Worm (Caenorhabditis elegans): ENCODE results near the gene grl-15.
A peak's percentile ranks its signal among the peaks of the same experiment; 100 is the strongest.

grl-15 gene

ce11 chrIII:12250114-12250792 lies 14.4 kb upstream of the grl-15 start, which contains the start of the genes tim-1 and Y75B8A.23 (continued):
- TF ChIP-seq ztf-25 (GFP tag; IDR thresholded peaks at IDR 0.05), result no peak
- peak; percentile 95 for TF ChIP-seq ekl-4 (GFP tag; IDR thresholded peaks at IDR 0.05)
- no peak for TF ChIP-seq bed-1 (GFP tag; IDR thresholded peaks at IDR 0.05)
- TF ChIP-seq tbx-9 (tag; optimal IDR thresholded peaks at IDR 0.05; ENCODE audit: borderline replicate concordance), result no peak
- TF ChIP-seq sptf-2 (GFP tag; optimal IDR thresholded peaks at IDR 0.05), result no peak
- peak; percentile 75 for TF ChIP-seq mes-4 (tag; optimal IDR thresholded peaks at IDR 0.05)
- TF ChIP-seq C06A6.2 (GFP tag; conservative IDR thresholded peaks at IDR 0.05), result peak; percentile 81
- TF ChIP-seq die-1 (tag; optimal IDR thresholded peaks at IDR 0.05), result peak; percentile 77
- no peak for TF ChIP-seq ZK185.1 (tag; optimal IDR thresholded peaks at IDR 0.05; ENCODE audit: poor library complexity, severe bottlenecking)
- TF ChIP-seq Y79H2A.3 (GFP tag; conservative IDR thresholded peaks at IDR 0.05), result no peak; the same call in 1 of the 2 replicates
- TF ChIP-seq egrh-3 (GFP tag; IDR thresholded peaks at IDR 0.05), result peak; percentile 69
- peak; percentile 89 for TF ChIP-seq attf-5 (GFP tag; optimal IDR thresholded peaks at IDR 0.05)
- peak; percentile 100 for TF ChIP-seq D2030.7 (GFP tag; IDR thresholded peaks at IDR 0.05)
- TF ChIP-seq B0261.1 (tag; optimal IDR thresholded peaks at IDR 0.05), result peak; percentile 30
- peak; percentile 84 for TF ChIP-seq mel-28 (tag; optimal IDR thresholded peaks at IDR 0.05; ENCODE audit: borderline replicate concordance)
- TF ChIP-seq ztf-26 (tag; optimal IDR thresholded peaks at IDR 0.05), result peak; percentile 80
- peak; percentile 67; the same call in 1 of the 2 replicates for TF ChIP-seq ceh-40 (GFP tag; IDR thresholded peaks at IDR 0.05)
- peak; percentile 68 to 84 for TF ChIP-seq let-607 (tag; optimal IDR thresholded peaks at IDR 0.05)
- peak; percentile 13 for TF ChIP-seq nhr-27 (tag; optimal IDR thresholded peaks at IDR 0.05)
- peak; percentile 81 for TF ChIP-seq akir-1 (GFP tag; optimal IDR thresholded peaks at IDR 0.05)
- TF ChIP-seq repo-1 (tag; optimal IDR thresholded peaks at IDR 0.05), result peak; percentile 92
- peak; percentile 78; the same call in 1 of the 2 replicates for TF ChIP-seq lin-26 (GFP tag; IDR thresholded peaks at IDR 0.05)
- peak; percentile 80 for TF ChIP-seq F33H1.4 (GFP tag; IDR thresholded peaks at IDR 0.05)
- peak; percentile 80 for TF ChIP-seq B0035.1 (tag; optimal IDR thresholded peaks at IDR 0.05)
- peak; percentile 96 for TF ChIP-seq lin-40 (tag; optimal IDR thresholded peaks at IDR 0.05)
- TF ChIP-seq attf-3 (GFP tag; conservative IDR thresholded peaks at IDR 0.05), result peak; percentile 68
- TF ChIP-seq tlf-1 (GFP tag; optimal IDR thresholded peaks at IDR 0.05), result peak; percentile 95
- TF ChIP-seq chd-7 (tag; optimal IDR thresholded peaks at IDR 0.05), result peak; percentile 78
- 0 out of 2 replicates have a peak, but pooled peaks have one; percentile 67 for TF ChIP-seq ztf-6 (GFP tag; IDR thresholded peaks at IDR 0.05)
- peak; percentile 95 for TF ChIP-seq madf-6 (GFP tag; IDR thresholded peaks at IDR 0.05)
- TF ChIP-seq ztf-18 (tag; optimal IDR thresholded peaks at IDR 0.05), result peak; percentile 74
- peak; percentile 61; the same call in 1 of the 2 replicates for TF ChIP-seq bed-2 (GFP tag; IDR thresholded peaks at IDR 0.05)
- peak; percentile 82 for TF ChIP-seq hmg-20 (GFP tag; IDR thresholded peaks at IDR 0.05)
- peak; percentile 95 for TF ChIP-seq Y53G8AR.9 (GFP tag; conservative IDR thresholded peaks at IDR 0.05)
- TF ChIP-seq gei-17 (GFP tag; optimal IDR thresholded peaks at IDR 0.05), result peak; percentile 86
- TF ChIP-seq somi-1 (GFP tag; optimal IDR thresholded peaks at IDR 0.05), result peak; percentile 33
- peak; percentile 40; the same call in 1 of the 2 replicates for TF ChIP-seq cebp-1 (GFP tag; IDR thresholded peaks at IDR 0.05)
- peak; percentile 86 for TF ChIP-seq cebp-1 (tag; optimal IDR thresholded peaks at IDR 0.05)
- TF ChIP-seq ccch-3 (GFP tag; optimal IDR thresholded peaks at IDR 0.05), result no peak
- peak; percentile 84 for TF ChIP-seq lsl-1 (GFP tag; optimal IDR thresholded peaks at IDR 0.05)

Measured in whole organism, young adult.